Worm (Caenorhabditis elegans) whole organism, L4 larva: ENCODE results near the gene fcmt-1.

Experiments
- aly-2 ChIP-seq: sonication (generic microtip); optimal IDR thresholded peaks from 2 replicates; lab custom pipeline; 2018; ENCODE audit warnings: missing biosample characterization, missing genetic modification characterization
- nhr-102 ChIP-seq: sonication (generic microtip); optimal IDR thresholded peaks from 2 replicates; lab custom pipeline; 2016; ENCODE audit warnings: mild to moderate bottlenecking, missing genetic modification characterization, moderate library complexity, missing compliant biosample characterization
- nhr-28 ChIP-seq: fragments of 150-350 bp; optimal IDR thresholded peaks from 2 replicates; lab custom pipeline; 2014; ENCODE audit warnings: missing biosample characterization, missing genetic modification characterization
- nhr-77 ChIP-seq: fragments of 150-350 bp; optimal IDR thresholded peaks from 2 replicates; lab custom pipeline; 2014; ENCODE audit warnings: missing biosample characterization, missing genetic modification characterization
- ztf-7 ChIP-seq: fragments of 150-350 bp; optimal IDR thresholded peaks from 2 replicates; lab custom pipeline; 2014; ENCODE audit warnings: missing biosample characterization, missing genetic modification characterization

ce11 chrII:11724362-11724761, 15.0 kb upstream of the fcmt-1 start:
- TF ChIP-seq ztf-7 (tag; lab: Kevin White, UChicago), result no peak
- no peak for TF ChIP-seq aly-2 (tag; lab: Kevin White, UChicago)
- peak; percentile 44 for TF ChIP-seq nhr-28 (tag; lab: Kevin White, UChicago)
- no peak for TF ChIP-seq nhr-102
- TF ChIP-seq nhr-77, result no peak
